Fruit fly (Drosophila melanogaster) whole organism, embryonic: ENCODE data around the gene Hmr.

Experiments
- ATbp ChIP-seq: fragments of 200-800 bp; sonication (Bioruptor generic); optimal IDR thresholded peaks from 2 replicates; lab custom pipeline; 2017; ENCODE audit warnings: missing biosample characterization, mild to moderate bottlenecking, missing genetic modification characterization, missing genetic modification reagents
- Blimp-1 ChIP-seq: fragments of 200-800 bp; sonication (Bioruptor generic); optimal IDR thresholded peaks from 3 replicates; lab custom pipeline; 2018; ENCODE audit warnings: missing biosample characterization, missing genetic modification characterization, mild to moderate bottlenecking, moderate library complexity, missing genetic modification reagents
- CG10209 ChIP-seq: fragments of 200-800 bp; sonication (Bioruptor generic); optimal IDR thresholded peaks from 3 replicates; lab custom pipeline; 2017; ENCODE audit warnings: missing biosample characterization, mild to moderate bottlenecking, missing genetic modification characterization, missing genetic modification reagents
- CG11093 ChIP-seq: fragments of 200-800 bp; sonication (Bioruptor generic); IDR thresholded peaks from 3 replicates; pipeline ENCODE4 v1.3.6; 2022; ENCODE audit warnings: missing biosample characterization, missing genetic modification characterization
- CG11247 ChIP-seq: fragments of 200-800 bp; sonication (Bioruptor generic); IDR thresholded peaks from 2 replicates; pipeline ENCODE4 v1.3.6; 2022; ENCODE audit warnings: missing biosample characterization, missing genetic modification characterization
- CG1233 ChIP-seq: fragments of 200-800 bp; sonication (Bioruptor generic); optimal IDR thresholded peaks from 4 replicates; lab custom pipeline; 2018; ENCODE audit warnings: missing biosample characterization, mild to moderate bottlenecking, missing genetic modification characterization
- CG14965 ChIP-seq: fragments of 200-800 bp; sonication (Bioruptor generic); optimal IDR thresholded peaks from 2 replicates; lab custom pipeline; 2016; ENCODE audit warnings: missing biosample characterization, missing genetic modification characterization, borderline replicate concordance
- CG17612 ChIP-seq: fragments of 200-800 bp; sonication (Bioruptor generic); IDR thresholded peaks from 2 replicates; pipeline ENCODE4 v1.3.6; 2022; ENCODE audit warnings: missing biosample characterization, missing genetic modification characterization
- CG1792 ChIP-seq: fragments of 200-800 bp; sonication (Bioruptor generic); optimal IDR thresholded peaks from 2 replicates; lab custom pipeline; 2016; ENCODE audit warnings: missing biosample characterization, missing genetic modification characterization
- CG1832 ChIP-seq: fragments of 200-800 bp; sonication (Bioruptor generic); optimal IDR thresholded peaks from 2 replicates; lab custom pipeline; 2017; ENCODE audit warnings: missing biosample characterization, mild to moderate bottlenecking, missing genetic modification characterization, inconsistent platforms
- CG2678 ChIP-seq: fragments of 200-800 bp; sonication (Bioruptor generic); optimal IDR thresholded peaks from 3 replicates; lab custom pipeline; 2019; ENCODE audit warnings: missing biosample characterization, mild to moderate bottlenecking, missing genetic modification characterization, moderate library complexity
- CG34224 ChIP-seq: fragments of 200-800 bp; sonication (Bioruptor generic); IDR thresholded peaks from 3 replicates; pipeline ENCODE4 v1.3.6; 2022; ENCODE audit warnings: missing biosample characterization, missing genetic modification characterization; ENCODE audit not compliant: partially characterized antibody
- CG3838 ChIP-seq: fragments of 200-800 bp; sonication (Bioruptor generic); optimal IDR thresholded peaks from 3 replicates; lab custom pipeline; 2016; ENCODE audit warnings: missing biosample characterization, missing genetic modification characterization
- CG3995 ChIP-seq: fragments of 200-800 bp; sonication (Bioruptor generic); optimal IDR thresholded peaks from 3 replicates; lab custom pipeline; 2016; ENCODE audit warnings: missing biosample characterization, missing genetic modification characterization
- CG7372 ChIP-seq: fragments of 200-800 bp; sonication (Bioruptor generic); IDR thresholded peaks from 2 replicates; pipeline ENCODE4 v1.3.6; 2022; ENCODE audit warnings: missing biosample characterization, missing genetic modification characterization
- CG8281 ChIP-seq: fragments of 200-800 bp; sonication (Bioruptor generic); optimal IDR thresholded peaks from 2 replicates; lab custom pipeline; 2018; ENCODE audit warnings: missing biosample characterization, mild to moderate bottlenecking, missing genetic modification characterization, moderate library complexity
- CG9437 ChIP-seq: fragments of 200-800 bp; sonication (Bioruptor generic); optimal IDR thresholded peaks from 2 replicates; lab custom pipeline; 2018; ENCODE audit warnings: missing biosample characterization, mild to moderate bottlenecking, missing genetic modification characterization
- CG9727 ChIP-seq: fragments of 200-800 bp; sonication (Bioruptor generic); optimal IDR thresholded peaks from 3 replicates; lab custom pipeline; 2017; ENCODE audit warnings: missing biosample characterization, mild to moderate bottlenecking, missing genetic modification characterization
- CrebB ChIP-seq: fragments of 200-800 bp; sonication (Bioruptor generic); optimal IDR thresholded peaks from 3 replicates; lab custom pipeline; 2018; ENCODE audit warnings: missing biosample characterization, mild to moderate bottlenecking, missing genetic modification characterization
- Dad ChIP-seq: fragments of 200-800 bp; sonication (Bioruptor generic); optimal IDR thresholded peaks from 3 replicates; lab custom pipeline; 2016; ENCODE audit warnings: missing biosample characterization, missing genetic modification characterization
- Hmr ChIP-seq: fragments of 200-800 bp; sonication (Bioruptor generic); optimal IDR thresholded peaks from 3 replicates; lab custom pipeline; 2017; ENCODE audit warnings: mild to moderate bottlenecking, missing biosample characterization, missing genetic modification reagents, missing genetic modification characterization
- Hr51 ChIP-seq, 2 experiments: fragments of 200-800 bp; sonication (Bioruptor generic); optimal IDR thresholded peaks; 2 replicates in 1 of 2; 3 replicates in 1 of 2; lab custom pipeline; 2016 to 2018; ENCODE audit warnings: missing biosample characterization in 2 of 2, missing genetic modification characterization in 2 of 2, mild to moderate bottlenecking in 1 of 2, moderate library complexity in 1 of 2
- Hr78 ChIP-seq, 2 experiments: fragments of 200-800 bp in 1 of 2; fragments of >200 bp in 1 of 2; sonication (Bioruptor generic) in 1 of 2; optimal IDR thresholded peaks; 2 replicates each; lab custom pipeline; 2017 to 2019; ENCODE audit warnings: missing biosample characterization in 2 of 2, missing genetic modification characterization in 2 of 2, mild to moderate bottlenecking in 1 of 2, moderate library complexity in 1 of 2
- Jarid2 ChIP-seq: fragments of 200-800 bp; sonication (Bioruptor generic); optimal IDR thresholded peaks from 3 replicates; lab custom pipeline; 2017; ENCODE audit warnings: mild to moderate bottlenecking, missing biosample characterization, missing genetic modification reagents, missing genetic modification characterization
- Neu2 ChIP-seq: fragments of 200-800 bp; sonication (Bioruptor generic); optimal IDR thresholded peaks from 3 replicates; lab custom pipeline; 2016; ENCODE audit warnings: missing biosample characterization, missing genetic modification characterization, borderline replicate concordance
- Rfx ChIP-seq: fragments of 200-800 bp; sonication (Bioruptor generic); IDR thresholded peaks from 2 replicates; pipeline ENCODE4 v1.3.6; 2022; ENCODE audit warnings: missing biosample characterization, missing genetic modification characterization
- Scr ChIP-seq: fragments of 200-800 bp; sonication (Bioruptor generic); IDR thresholded peaks from 2 replicates; pipeline ENCODE4 v1.3.6; 2022; ENCODE audit warnings: missing biosample characterization, missing genetic modification characterization; ENCODE audit not compliant: partially characterized antibody
- Sry-β ChIP-seq: fragments of 200-800 bp; sonication (Bioruptor generic); optimal IDR thresholded peaks from 2 replicates; lab custom pipeline; 2018; ENCODE audit warnings: missing biosample characterization, mild to moderate bottlenecking, missing genetic modification characterization, moderate library complexity
- TFAM ChIP-seq: fragments of 200-800 bp; sonication (Bioruptor generic); optimal IDR thresholded peaks from 2 replicates; lab custom pipeline; 2017; ENCODE audit warnings: missing biosample characterization, missing genetic modification characterization, inconsistent platforms
- ash1 ChIP-seq: fragments of 200-800 bp; sonication (Bioruptor generic); optimal IDR thresholded peaks from 2 replicates; lab custom pipeline; 2018; ENCODE audit warnings: missing biosample characterization, mild to moderate bottlenecking, missing genetic modification characterization
- ato ChIP-seq: fragments of 200-800 bp; sonication (Bioruptor generic); IDR thresholded peaks from 2 replicates; pipeline ENCODE4 v1.3.6; 2022; ENCODE audit warnings: missing biosample characterization, missing genetic modification characterization; ENCODE audit not compliant: partially characterized antibody
- chif ChIP-seq, 2 experiments: fragments of 200-800 bp; sonication (Bioruptor generic); optimal IDR thresholded peaks; 3 replicates each; lab custom pipeline; 2016; ENCODE audit warnings: missing biosample characterization in 2 of 2, missing genetic modification characterization in 2 of 2
- croc ChIP-seq: fragments of 200-800 bp; sonication (Bioruptor generic); conservative IDR thresholded peaks from 3 replicates; pipeline ENCODE4 v1.3.6; 2022; ENCODE audit warnings: missing biosample characterization, missing genetic modification characterization
- dimm ChIP-seq: fragments of 200-800 bp; sonication (Bioruptor generic); IDR thresholded peaks from 2 replicates; pipeline ENCODE4 v1.3.6; 2022; ENCODE audit warnings: missing biosample characterization, missing genetic modification characterization
- kah ChIP-seq: fragments of 200-800 bp; sonication (Bioruptor generic); optimal IDR thresholded peaks from 2 replicates; lab custom pipeline; 2018; ENCODE audit warnings: missing biosample characterization, mild to moderate bottlenecking, missing genetic modification characterization
- nau ChIP-seq: fragments of 200-800 bp; sonication (Bioruptor generic); optimal IDR thresholded peaks from 3 replicates; lab custom pipeline; 2017; ENCODE audit warnings: missing biosample characterization, mild to moderate bottlenecking, missing genetic modification characterization, missing genetic modification reagents
- odd ChIP-seq: fragments of 200-800 bp; sonication (Bioruptor generic); optimal IDR thresholded peaks from 2 replicates; lab custom pipeline; 2017; ENCODE audit warnings: missing biosample characterization, mild to moderate bottlenecking, missing genetic modification characterization
- pho ChIP-seq: fragments of 200-800 bp; sonication (Bioruptor generic); optimal IDR thresholded peaks from 2 replicates; lab custom pipeline; 2016; ENCODE audit warnings: missing biosample characterization, missing genetic modification characterization
- prd ChIP-seq, 3 experiments: fragments of >200 bp in 2 of 3; fragments of 200-800 bp in 1 of 3; sonication (Bioruptor generic) in 1 of 3; optimal IDR thresholded peaks in 2 of 3; IDR thresholded peaks in 1 of 3; 2 replicates in 2 of 3; 3 replicates in 1 of 3; pipeline versions ENCODE4 v1.3.6 to Lab custom; 2017 to 2022; ENCODE audit warnings: missing biosample characterization in 1 of 3, missing genetic modification characterization in 1 of 3
- ranshi ChIP-seq: fragments of 200-800 bp; sonication (Bioruptor generic); IDR thresholded peaks from 2 replicates; pipeline ENCODE4 v1.3.6; 2022; ENCODE audit warnings: missing biosample characterization, missing genetic modification characterization
- run ChIP-seq: fragments of 200-800 bp; sonication (Bioruptor generic); optimal IDR thresholded peaks from 3 replicates; lab custom pipeline; 2018; ENCODE audit warnings: missing biosample characterization, mild to moderate bottlenecking, missing genetic modification characterization
- sens ChIP-seq: fragments of 200-800 bp; sonication (Bioruptor generic); peaks from one replicate; lab custom pipeline; 2016; ENCODE audit warnings: missing biosample characterization, missing genetic modification characterization
- tap ChIP-seq: fragments of 200-800 bp; optimal IDR thresholded peaks from 3 replicates; lab custom pipeline; 2019; ENCODE audit warnings: missing biosample characterization, mild to moderate bottlenecking, missing genetic modification characterization, moderate library complexity
- wor ChIP-seq: fragments of 200-800 bp; sonication (Bioruptor generic); IDR thresholded peaks from 2 replicates; pipeline ENCODE4 v1.3.6; 2022; ENCODE audit warnings: missing biosample characterization, missing genetic modification characterization
- zf30C ChIP-seq: fragments of 200-800 bp; sonication (Bioruptor generic); optimal IDR thresholded peaks from 3 replicates; lab custom pipeline; 2018; ENCODE audit warnings: missing biosample characterization, mild to moderate bottlenecking, missing genetic modification characterization
- zfh1 ChIP-seq: fragments of 200-800 bp; sonication (Bioruptor generic); IDR thresholded peaks from 3 replicates; pipeline ENCODE4 v1.3.6; 2022; ENCODE audit warnings: missing biosample characterization, missing genetic modification characterization

Gene Hmr

dm6 chrX:10620144-10621005 lies 24.7 kb upstream of the Hmr start, which contains the start of gene CG43347 (continued):
- TF ChIP-seq ash1 (GFP tag; lab: Kevin White, UChicago) (no peak), wor (GFP tag; lab: Robert Waterston, UW) (peak; percentile 20; the same call in 1 of the 2 replicates), Sry-β (GFP tag; lab: Kevin White, UChicago) (no peak), CrebB (tag; lab: Kevin White, UChicago) (peak; percentile 19), CG17612 (no peak), CG11093 (GFP tag; lab: Robert Waterston, UW) (0 out of 3 replicates have a peak, but pooled peaks have one; percentile 27), dimm (GFP tag; lab: Robert Waterston, UW) (no peak), prd (optimal IDR thresholded peaks at IDR 0.05; lab: Kevin White, UChicago) (no peak), prd (GFP tag; IDR thresholded peaks at IDR 0.05; lab: Robert Waterston, UW) (peak; percentile 63; the same call in 2 of the 3 replicates), Dad (GFP tag; lab: Kevin White, UChicago) (no peak), sens (GFP tag; lab: Kevin White, UChicago) (peak; percentile 79), CG1792 (GFP tag; lab: Kevin White, UChicago) (no peak), CG14965 (GFP tag; lab: Kevin White, UChicago) (no peak), CG11247 (GFP tag; lab: Robert Waterston, UW) (peak; percentile 13; the same call in 1 of the 2 replicates), Jarid2 (GFP tag; lab: Kevin White, UChicago) (peak; percentile 16), CG10209 (GFP tag; lab: Kevin White, UChicago) (peak; percentile 70), ranshi (GFP tag; lab: Robert Waterston, UW) (peak; percentile 28; the same call in 1 of the 2 replicates), CG8281 (tag; lab: Kevin White, UChicago) (peak; percentile 19), CG2678 (tag; lab: Kevin White, UChicago) (peak; percentile 89), Neu2 (GFP tag; lab: Kevin White, UChicago) (no peak), kah (GFP tag; lab: Kevin White, UChicago) (peak; percentile 11), TFAM (GFP tag; lab: Kevin White, UChicago) (no peak), chif (GFP tag; optimal IDR thresholded peaks at IDR 0.05; lab: Kevin White, UChicago) (peak in 1 of 2 experiments; percentile 17), Hr51 (GFP tag; optimal IDR thresholded peaks at IDR 0.05; lab: Kevin White, UChicago) (peak in 1 of 2 experiments; percentile 81), CG9437 (peak; percentile 40), CG3838 (no peak), CG1233 (peak; percentile 42), Hr78 (GFP tag; optimal IDR thresholded peaks at IDR 0.05; lab: Kevin White, UChicago) (peak in 1 of 2 experiments; percentile 21), Rfx (peak; percentile 57), pho (peak; percentile 46), odd (GFP tag; lab: Kevin White, UChicago) (peak; percentile 70), CG1832 (peak; percentile 75), ato (no peak), Blimp-1 (GFP tag; lab: Kevin White, UChicago) (peak; percentile 60), CG9727 (peak; percentile 73), croc (peak; percentile 38; the same call in 2 of the 3 replicates), zf30C (GFP tag; lab: Kevin White, UChicago) (peak; percentile 74), CG3995 (GFP tag; lab: Kevin White, UChicago) (no peak), ATbp (peak; percentile 70), nau (GFP tag; lab: Kevin White, UChicago) (peak; percentile 62), Scr (GFP tag; lab: Robert Waterston, UW) (no peak), tap (tag; lab: Kevin White, UChicago) (peak; percentile 46), Hmr (peak; percentile 86), CG34224 (no peak), zfh1 (GFP tag; lab: Robert Waterston, UW) (0 out of 3 replicates have a peak, but pooled peaks have one; percentile 50), run (tag; lab: Kevin White, UChicago) (peak; percentile 27), CG7372 (GFP tag; lab: Robert Waterston, UW) (peak; percentile 38; the same call in 1 of the 2 replicates)
